ENCODE assay signal across 1 fruit fly cellular context in the genomic region with DNA sequence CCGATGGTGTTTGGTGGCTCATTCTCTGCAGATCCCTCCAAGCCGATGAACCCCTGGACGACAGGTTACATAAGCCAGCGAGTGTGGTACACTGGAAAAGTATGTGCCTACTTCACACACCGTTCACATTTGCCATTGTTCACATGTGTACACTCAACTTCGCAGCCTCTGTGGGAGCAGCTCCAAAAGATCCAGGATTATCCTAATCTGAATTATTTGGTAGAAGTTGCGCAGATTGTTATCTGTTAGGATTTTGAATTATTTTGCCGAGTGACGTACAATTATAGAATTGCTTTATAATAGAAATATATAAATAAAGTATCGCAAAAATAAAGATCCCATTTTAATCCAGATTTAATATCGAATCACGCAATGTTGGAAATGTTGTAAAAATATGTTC.
A peak's percentile ranks its signal among the peaks of the same experiment; 100 is the strongest.
TF ChIP-seq lines count a peak whose summit lies in the region.

No protein-coding gene starts in this region.

TF ChIP-seq in whole organism, prepupa, 60 proteins besides CTCF, POLR2A, EP300 and RAD21 (continued from another document):
- TF ChIP-seq Hr39 (GFP tag; optimal IDR thresholded peaks at IDR 0.05; lab: Kevin White, UChicago) (no peak), Blimp-1 (GFP tag; optimal IDR thresholded peaks at IDR 0.05; lab: Kevin White, UChicago) (peak; percentile 5), Eip93F (GFP tag; optimal IDR thresholded peaks at IDR 0.05; lab: Kevin White, UChicago) (no peak), CG6276 (GFP tag; optimal IDR thresholded peaks at IDR 0.05; lab: Kevin White, UChicago) (peak; percentile 58), topi (GFP tag; optimal IDR thresholded peaks at IDR 0.05; lab: Kevin White, UChicago) (peak; percentile 3), CG6808 (GFP tag; optimal IDR thresholded peaks at IDR 0.05; lab: Kevin White, UChicago) (peak; percentile 48), CG7368 (GFP tag; optimal IDR thresholded peaks at IDR 0.05; lab: Kevin White, UChicago) (peak; percentile 23), CG34406 (GFP tag; optimal IDR thresholded peaks at IDR 0.05; lab: Kevin White, UChicago) (peak; percentile 50), CG9139 (GFP tag; optimal IDR thresholded peaks at IDR 0.05; lab: Kevin White, UChicago) (no peak), achi (GFP tag; optimal IDR thresholded peaks at IDR 0.05; lab: Kevin White, UChicago) (peak; percentile 50), Eip75B (GFP tag; optimal IDR thresholded peaks at IDR 0.05; lab: Kevin White, UChicago) (no peak), esn (GFP tag; optimal IDR thresholded peaks at IDR 0.05; lab: Kevin White, UChicago) (peak; percentile 5), Smox (GFP tag; optimal IDR thresholded peaks at IDR 0.05; lab: Kevin White, UChicago) (no peak), Sox14 (GFP tag; optimal IDR thresholded peaks at IDR 0.05; lab: Kevin White, UChicago) (peak; percentile 4), salr (GFP tag; optimal IDR thresholded peaks at IDR 0.05; lab: Kevin White, UChicago) (peak in 1 of 2 experiments; percentile 51)
